Worm (Caenorhabditis elegans) whole organism, young adult: ENCODE data around the gene F15H10.10.

ENCODE experiments used
- cebp-1 ChIP-seq, 2 experiments: fragments of 200-800 bp in 1 of 2; sonication (Bioruptor generic) in 1 of 2; sonication (generic microtip) in 1 of 2; IDR thresholded peaks in 1 of 2; optimal IDR thresholded peaks in 1 of 2; 2 replicates each; pipeline versions ENCODE4 v1.3.6 to Lab custom; 2017 to 2022; ENCODE audit warnings: missing compliant biosample characterization in 2 of 2, missing genetic modification characterization in 2 of 2, mild to moderate bottlenecking in 1 of 2, missing genetic modification reagents in 1 of 2, moderate library complexity in 1 of 2
- pha-4 ChIP-seq: fragments of 150-350 bp; sonication (generic microtip); optimal IDR thresholded peaks from 2 replicates; lab custom pipeline; 2014; ENCODE audit warnings: missing biosample characterization, missing genetic modification reagents, missing genetic modification characterization
- xnd-1 ChIP-seq: sonication (generic microtip); optimal IDR thresholded peaks from 2 replicates; lab custom pipeline; 2016; ENCODE audit warnings: missing genotype, missing genetic modification reagents, missing genetic modification characterization, missing compliant biosample characterization

DNA sequence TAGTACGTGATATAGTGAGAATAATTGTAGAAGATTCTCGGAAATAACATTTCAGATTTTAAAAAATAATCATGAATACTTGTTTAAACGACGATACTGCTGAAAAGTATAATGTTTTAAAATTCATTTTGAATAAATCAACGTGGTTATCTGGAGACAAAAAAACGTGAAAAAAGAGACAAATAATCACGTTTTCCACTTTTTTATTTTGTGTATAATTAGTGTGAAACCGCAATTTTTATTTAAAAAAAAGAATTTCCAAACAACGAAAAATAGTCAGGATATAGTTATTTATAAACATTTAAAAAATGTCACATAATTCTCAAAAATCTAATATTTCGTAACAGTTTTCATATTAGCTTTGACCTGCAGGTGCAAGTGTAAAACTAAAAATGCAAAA lies 10.5 kb downstream of the F15H10.10 start, which contains the start of gene F15H10.7:
- no peak for TF ChIP-seq xnd-1 (tag; lab: Kevin White, UChicago)
- TF ChIP-seq cebp-1 (GFP tag; IDR thresholded peaks at IDR 0.05; lab: Robert Waterston, UW), result no peak
- TF ChIP-seq cebp-1 (tag; optimal IDR thresholded peaks at IDR 0.05; lab: Kevin White, UChicago), result no peak
- TF ChIP-seq pha-4, result no peak
